Fruit fly (Drosophila melanogaster) whole organism, embryonic: ENCODE results near the gene CG42525.
A peak's percentile ranks its signal among the peaks of the same experiment; 100 is the strongest.

Experiments
- Atf-2 ChIP-seq: fragments of 200-800 bp; sonication (Bioruptor generic); optimal IDR thresholded peaks from 2 replicates; lab custom pipeline; 2016; ENCODE audit warnings: missing biosample characterization, missing genetic modification characterization
- BtbVII ChIP-seq: fragments of 200-800 bp; sonication (Bioruptor generic); optimal IDR thresholded peaks from 3 replicates; lab custom pipeline; 2017; ENCODE audit warnings: missing biosample characterization, mild to moderate bottlenecking, missing genetic modification characterization
- CG10274 ChIP-seq: fragments of 200-800 bp; sonication (Bioruptor generic); optimal IDR thresholded peaks from 3 replicates; lab custom pipeline; 2017; ENCODE audit warnings: missing biosample characterization, mild to moderate bottlenecking, missing genetic modification characterization
- CG10979 ChIP-seq: fragments of 200-800 bp; sonication (Bioruptor generic); optimal IDR thresholded peaks from 2 replicates; lab custom pipeline; 2018; ENCODE audit warnings: missing biosample characterization, mild to moderate bottlenecking, missing genetic modification characterization, moderate library complexity
- CG11085 ChIP-seq: fragments of 200-800 bp; sonication (Bioruptor generic); IDR thresholded peaks from 2 replicates; pipeline ENCODE4 v1.3.6; 2022; ENCODE audit warnings: missing biosample characterization, missing genetic modification characterization
- CG12071 ChIP-seq: fragments of 200-800 bp; sonication (Bioruptor generic); optimal IDR thresholded peaks from 3 replicates; lab custom pipeline; 2018; ENCODE audit warnings: missing biosample characterization, mild to moderate bottlenecking, missing genetic modification characterization
- CG13424 ChIP-seq: fragments of 200-800 bp; sonication (Bioruptor generic); optimal IDR thresholded peaks from 2 replicates; lab custom pipeline; 2019; ENCODE audit warnings: missing biosample characterization, mild to moderate bottlenecking, missing genetic modification characterization, moderate library complexity
- CG14710 ChIP-seq: fragments of 200-800 bp; sonication (Bioruptor generic); optimal IDR thresholded peaks from 3 replicates; lab custom pipeline; 2019; ENCODE audit warnings: missing biosample characterization, mild to moderate bottlenecking, missing genetic modification characterization, moderate library complexity
- CG15073 ChIP-seq: fragments of 200-800 bp; sonication (Bioruptor generic); optimal IDR thresholded peaks from 2 replicates; lab custom pipeline; 2016; ENCODE audit warnings: missing biosample characterization, missing genetic modification characterization
- CG1603 ChIP-seq: fragments of 200-800 bp; sonication (Bioruptor generic); optimal IDR thresholded peaks from 2 replicates; lab custom pipeline; 2019; ENCODE audit warnings: missing biosample characterization, mild to moderate bottlenecking, missing genetic modification characterization, moderate library complexity
- CG17568 ChIP-seq: fragments of 200-800 bp; sonication (Bioruptor generic); optimal IDR thresholded peaks from 2 replicates; lab custom pipeline; 2018; ENCODE audit warnings: missing biosample characterization, mild to moderate bottlenecking, missing genetic modification characterization, moderate library complexity
- CG3847 ChIP-seq: fragments of 200-800 bp; sonication (Bioruptor generic); IDR thresholded peaks from 2 replicates; pipeline ENCODE4 v1.3.6; 2022; ENCODE audit warnings: missing biosample characterization, missing genetic modification characterization
- CG3995 ChIP-seq: fragments of 200-800 bp; sonication (Bioruptor generic); optimal IDR thresholded peaks from 3 replicates; lab custom pipeline; 2016; ENCODE audit warnings: missing biosample characterization, missing genetic modification characterization
- CG6765 ChIP-seq: fragments of 200-800 bp; sonication (Bioruptor generic); optimal IDR thresholded peaks from 3 replicates; lab custom pipeline; 2017; ENCODE audit warnings: missing biosample characterization, mild to moderate bottlenecking, missing genetic modification characterization
- CG7357 ChIP-seq: fragments of 200-800 bp; sonication (Bioruptor generic); IDR thresholded peaks from 3 replicates; pipeline ENCODE4 v1.3.6; 2022; ENCODE audit warnings: missing biosample characterization, missing genetic modification characterization
- CG7556 ChIP-seq: fragments of 200-800 bp; sonication (Bioruptor generic); optimal IDR thresholded peaks from 2 replicates; lab custom pipeline; 2017; ENCODE audit warnings: missing biosample characterization, mild to moderate bottlenecking, missing genetic modification characterization
- CG8765 ChIP-seq: fragments of 200-800 bp; sonication (Bioruptor generic); IDR thresholded peaks from 2 replicates; pipeline ENCODE4 v1.3.6; 2022; ENCODE audit warnings: missing biosample characterization, missing genetic modification characterization
- CTCF ChIP-seq: fragments of 200-800 bp; sonication (Bioruptor generic); optimal IDR thresholded peaks from 2 replicates; lab custom pipeline; 2017; ENCODE audit warnings: missing biosample characterization, mild to moderate bottlenecking, missing genetic modification characterization, moderate library complexity
- CoRest ChIP-seq: fragments of 200-800 bp; sonication (Bioruptor generic); optimal IDR thresholded peaks from 3 replicates; lab custom pipeline; 2018; ENCODE audit warnings: missing biosample characterization, mild to moderate bottlenecking, missing genetic modification characterization, moderate library complexity
- Gug ChIP-seq: fragments of 200-800 bp; sonication (Bioruptor generic); IDR thresholded peaks from 4 replicates; pipeline ENCODE4 v1.3.6; 2022; ENCODE audit warnings: missing biosample characterization, missing genetic modification characterization
- Hmx ChIP-seq: fragments of 200-800 bp; sonication (Bioruptor generic); optimal IDR thresholded peaks from 2 replicates; lab custom pipeline; 2016; ENCODE audit warnings: missing biosample characterization, missing genetic modification characterization
- Mrtf ChIP-seq: fragments of 200-800 bp; sonication (Bioruptor generic); IDR thresholded peaks from 3 replicates; pipeline ENCODE4 v1.3.6; 2022; ENCODE audit warnings: missing biosample characterization, missing genetic modification characterization
- Nf-YA ChIP-seq: fragments of 200-800 bp; sonication (Bioruptor generic); IDR thresholded peaks from 2 replicates; pipeline ENCODE4 v1.3.6; 2022; ENCODE audit warnings: missing biosample characterization, missing genetic modification characterization
- Stat92E ChIP-seq, 3 experiments: fragments of >200 bp in 2 of 3; fragments of 200-800 bp in 1 of 3; sonication (Bioruptor generic) in 1 of 3; optimal IDR thresholded peaks; 2 replicates each; lab custom pipeline; 2017 to 2019; ENCODE audit warnings: missing biosample characterization in 3 of 3, missing genetic modification characterization in 3 of 3, mild to moderate bottlenecking in 1 of 3, moderate library complexity in 1 of 3
- Taf1 ChIP-seq: fragments of 200-800 bp; sonication (Bioruptor generic); IDR thresholded peaks from 2 replicates; pipeline ENCODE4 v1.3.6; 2022; ENCODE audit warnings: missing biosample characterization, missing genetic modification characterization
- Trl ChIP-seq, 3 experiments: fragments of >200 bp in 2 of 3; fragments of 200-800 bp in 1 of 3; sonication (Bioruptor generic) in 1 of 3; optimal IDR thresholded peaks; 2 replicates in 1 of 3; 3 replicates in 2 of 3; lab custom pipeline; 2016 to 2017; ENCODE audit warnings: missing biosample characterization in 1 of 3, missing genetic modification characterization in 1 of 3
- ara ChIP-seq: fragments of 200-800 bp; sonication (Bioruptor generic); IDR thresholded peaks from 2 replicates; pipeline ENCODE4 v1.3.6; 2022; ENCODE audit warnings: missing biosample characterization, missing genetic modification characterization
- cato ChIP-seq: fragments of 200-800 bp; sonication (Bioruptor generic); optimal IDR thresholded peaks from 2 replicates; lab custom pipeline; 2016; ENCODE audit warnings: missing biosample characterization, missing genetic modification characterization, borderline replicate concordance
- chn ChIP-seq: fragments of 200-800 bp; sonication (Bioruptor generic); optimal IDR thresholded peaks from 2 replicates; lab custom pipeline; 2016; ENCODE audit warnings: missing biosample characterization, missing genetic modification characterization
- crp ChIP-seq, 2 experiments: fragments of 200-800 bp; sonication (Bioruptor generic); optimal IDR thresholded peaks; 2 replicates in 1 of 2; 3 replicates in 1 of 2; lab custom pipeline; 2017; ENCODE audit warnings: missing biosample characterization in 2 of 2, missing genetic modification characterization in 2 of 2, mild to moderate bottlenecking in 1 of 2, moderate library complexity in 1 of 2
- dmrt11E ChIP-seq: fragments of 200-800 bp; sonication (Bioruptor generic); optimal IDR thresholded peaks from 3 replicates; lab custom pipeline; 2018; ENCODE audit warnings: missing biosample characterization, mild to moderate bottlenecking, missing genetic modification characterization, moderate library complexity
- dmrt99B ChIP-seq: fragments of 200-800 bp; sonication (Bioruptor generic); optimal IDR thresholded peaks from 2 replicates; lab custom pipeline; 2018; ENCODE audit warnings: missing biosample characterization, mild to moderate bottlenecking, missing genetic modification characterization, moderate library complexity
- dpn ChIP-seq, 2 experiments: fragments of 200-800 bp; sonication (Bioruptor generic); optimal IDR thresholded peaks; 3 replicates each; lab custom pipeline; 2016; ENCODE audit warnings: missing biosample characterization in 2 of 2, missing genetic modification characterization in 2 of 2
- eve ChIP-seq, 2 experiments: fragments of >200 bp; optimal IDR thresholded peaks; 2 replicates each; lab custom pipeline; 2017; ENCODE audit warnings: missing biosample characterization in 2 of 2, missing genetic modification characterization in 2 of 2
- fd64A ChIP-seq: fragments of 200-800 bp; sonication (Bioruptor generic); optimal IDR thresholded peaks from 3 replicates; lab custom pipeline; 2018; ENCODE audit warnings: missing biosample characterization, mild to moderate bottlenecking, missing genetic modification characterization
- grau ChIP-seq: fragments of 200-800 bp; optimal IDR thresholded peaks from 3 replicates; lab custom pipeline; 2019; ENCODE audit warnings: missing biosample characterization, mild to moderate bottlenecking, missing genetic modification characterization, moderate library complexity
- hb ChIP-seq: fragments of 200-800 bp; sonication (Bioruptor generic); IDR thresholded peaks from 3 replicates; pipeline ENCODE4 v1.3.6; 2022; ENCODE audit warnings: missing biosample characterization, missing genetic modification characterization; ENCODE audit not compliant: partially characterized antibody
- jing ChIP-seq: fragments of 200-800 bp; sonication (Bioruptor generic); optimal IDR thresholded peaks from 2 replicates; lab custom pipeline; 2018; ENCODE audit warnings: missing biosample characterization, mild to moderate bottlenecking, missing genetic modification characterization
- mirr ChIP-seq: fragments of 200-800 bp; sonication (Bioruptor generic); optimal IDR thresholded peaks from 3 replicates; lab custom pipeline; 2018; ENCODE audit warnings: missing biosample characterization, mild to moderate bottlenecking, missing genetic modification characterization
- nau ChIP-seq: fragments of 200-800 bp; sonication (Bioruptor generic); optimal IDR thresholded peaks from 3 replicates; lab custom pipeline; 2017; ENCODE audit warnings: missing biosample characterization, mild to moderate bottlenecking, missing genetic modification characterization, missing genetic modification reagents
- pan ChIP-seq, 4 experiments: fragments of >200 bp in 3 of 4; fragments of 200-800 bp in 1 of 4; sonication (Bioruptor generic) in 1 of 4; optimal IDR thresholded peaks in 3 of 4; IDR thresholded peaks in 1 of 4; 2 replicates each; pipeline versions ENCODE4 v1.3.6 to Lab custom; 2017 to 2022; ENCODE audit warnings: missing biosample characterization in 2 of 4, missing genetic modification characterization in 2 of 4, mixed read lengths in 1 of 4
- pnt ChIP-seq: fragments of 200-800 bp; sonication (Bioruptor generic); optimal IDR thresholded peaks from 3 replicates; lab custom pipeline; 2016; ENCODE audit warnings: missing biosample characterization, missing genetic modification characterization
- ranshi ChIP-seq: fragments of 200-800 bp; sonication (Bioruptor generic); IDR thresholded peaks from 2 replicates; pipeline ENCODE4 v1.3.6; 2022; ENCODE audit warnings: missing biosample characterization, missing genetic modification characterization
- scrt ChIP-seq: fragments of 200-800 bp; sonication (Bioruptor generic); optimal IDR thresholded peaks from 2 replicates; lab custom pipeline; 2018; ENCODE audit warnings: missing biosample characterization, mild to moderate bottlenecking, missing genetic modification characterization, moderate library complexity
- sim ChIP-seq: fragments of 200-800 bp; sonication (Bioruptor generic); IDR thresholded peaks from 2 replicates; pipeline ENCODE4 v1.3.6; 2022; ENCODE audit warnings: missing biosample characterization, missing genetic modification characterization
- sob ChIP-seq: fragments of 200-800 bp; sonication (Bioruptor generic); IDR thresholded peaks from 2 replicates; pipeline ENCODE4 v1.3.6; 2022; ENCODE audit warnings: missing biosample characterization, missing genetic modification characterization
- trem ChIP-seq: fragments of 200-800 bp; optimal IDR thresholded peaks from 3 replicates; lab custom pipeline; 2019; ENCODE audit warnings: missing biosample characterization, mild to moderate bottlenecking, missing genetic modification characterization, moderate library complexity
- vvl ChIP-seq: fragments of 200-800 bp; sonication (Bioruptor generic); IDR thresholded peaks from 2 replicates; pipeline ENCODE4 v1.3.6; 2022; ENCODE audit warnings: missing biosample characterization, missing genetic modification characterization

Gene CG42525

DNA sequence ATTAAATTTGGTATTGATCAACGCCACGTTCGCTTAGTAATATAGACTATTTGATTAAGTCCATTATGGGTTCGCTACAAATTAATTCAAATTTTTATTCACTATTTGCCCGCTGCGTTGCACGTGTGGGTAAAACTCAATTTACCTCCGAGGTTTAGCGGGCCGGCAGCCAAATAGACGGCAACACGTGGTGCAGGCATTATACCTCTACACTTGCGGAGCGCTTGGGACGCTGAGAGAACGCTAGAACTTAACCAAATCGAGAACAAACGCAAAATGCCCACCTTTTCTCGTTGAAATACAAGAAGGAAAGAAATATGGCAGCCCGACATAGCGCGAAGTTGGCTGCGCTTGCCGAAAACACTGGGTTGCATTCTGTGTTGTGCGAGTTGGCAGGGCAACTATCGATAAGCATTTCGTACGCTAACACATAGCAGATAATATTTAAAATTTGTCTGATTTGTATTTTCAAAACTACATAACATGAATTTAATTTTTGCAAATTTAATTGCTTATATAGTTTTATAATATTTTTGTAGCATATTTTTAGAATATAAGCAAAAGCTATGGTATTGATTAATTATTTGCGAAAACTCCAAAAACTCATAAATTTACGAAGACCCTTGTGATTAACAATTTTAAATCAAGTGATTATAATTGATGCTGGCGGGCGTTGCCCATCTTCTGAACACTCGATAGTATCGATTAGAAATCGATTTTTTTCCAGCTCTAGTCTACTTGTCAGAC lies 33.3 kb upstream of the CG42525 start, which contains the start of the genes RpL28 and eIF1 (continued):
- TF ChIP-seq CG12071 (GFP tag; lab: Kevin White, UChicago), result peak; percentile 92
- peak; percentile 85 for TF ChIP-seq CG7556 (GFP tag; lab: Kevin White, UChicago)
- TF ChIP-seq CG11085 (GFP tag; lab: Robert Waterston, UW), result peak; percentile 87
- peak; percentile 91 for TF ChIP-seq CG1603
- peak; percentile 71 for TF ChIP-seq CG10979 (tag; lab: Kevin White, UChicago)
- peak; percentile 99 for TF ChIP-seq trem
- TF ChIP-seq CG14710 (tag; lab: Kevin White, UChicago), result peak; percentile 95
- no peak for TF ChIP-seq eve (GFP tag; optimal IDR thresholded peaks at IDR 0.05; lab: Kevin White, UChicago)
- peak; percentile 87 for TF ChIP-seq CG10274 (GFP tag; lab: Kevin White, UChicago)
- TF ChIP-seq scrt (GFP tag; lab: Kevin White, UChicago), result peak; percentile 86
- TF ChIP-seq CG7357 (GFP tag; lab: Robert Waterston, UW), result peak; percentile 64
- TF ChIP-seq CG17568 (GFP tag; lab: Kevin White, UChicago), result no peak
- TF ChIP-seq Trl (optimal IDR thresholded peaks at IDR 0.05; lab: Kevin White, UChicago), result no peak
- peak; percentile 94 for TF ChIP-seq Trl (GFP tag; optimal IDR thresholded peaks at IDR 0.05; lab: Kevin White, UChicago)
- TF ChIP-seq cato, result peak; percentile 86
- peak; percentile 81 for TF ChIP-seq Atf-2
- peak; percentile 83 for TF ChIP-seq grau (tag; lab: Kevin White, UChicago)
- peak in 1 of 2 experiments; percentile 64 for TF ChIP-seq crp (GFP tag; optimal IDR thresholded peaks at IDR 0.05; lab: Kevin White, UChicago)
- peak; percentile 67 for TF ChIP-seq CTCF (GFP tag; lab: Kevin White, UChicago)
- peak; percentile 80; the same call in 2 of the 3 replicates for TF ChIP-seq Mrtf (GFP tag; lab: Robert Waterston, UW)
- TF ChIP-seq dmrt99B (tag; lab: Kevin White, UChicago), result no peak
- TF ChIP-seq nau (GFP tag; lab: Kevin White, UChicago), result peak; percentile 89
- peak; percentile 49 for TF ChIP-seq pnt (GFP tag; lab: Kevin White, UChicago)
- peak; percentile 57 for TF ChIP-seq Gug (GFP tag; lab: Robert Waterston, UW)
- peak; percentile 91 for TF ChIP-seq sob (GFP tag; lab: Robert Waterston, UW)
- TF ChIP-seq hb, result peak; percentile 74; the same call in 1 of the 3 replicates
- peak; percentile 89 for TF ChIP-seq fd64A
- peak; percentile 95 for TF ChIP-seq CG6765 (GFP tag; lab: Kevin White, UChicago)
- peak; percentile 91 for TF ChIP-seq vvl
- peak in 1 of 3 experiments; percentile 1 for TF ChIP-seq Stat92E (GFP tag; optimal IDR thresholded peaks at IDR 0.05; lab: Kevin White, UChicago)
- TF ChIP-seq Nf-YA, result peak; percentile 74
- no peak for TF ChIP-seq jing (GFP tag; lab: Kevin White, UChicago)
- peak; percentile 76 for TF ChIP-seq CG13424 (tag; lab: Kevin White, UChicago)
- TF ChIP-seq BtbVII, result peak; percentile 89
- TF ChIP-seq ara, result peak; percentile 84
- TF ChIP-seq CG8765 (GFP tag; lab: Robert Waterston, UW), result peak; percentile 54
- TF ChIP-seq ranshi, result peak; percentile 87
- peak; percentile 88 for TF ChIP-seq CoRest (tag; lab: Kevin White, UChicago)
- TF ChIP-seq dmrt11E (tag; lab: Kevin White, UChicago), result peak; percentile 87
- TF ChIP-seq mirr (GFP tag; lab: Kevin White, UChicago), result peak; percentile 94
- TF ChIP-seq CG3847 (GFP tag; lab: Robert Waterston, UW), result peak; percentile 89
- peak; percentile 90 for TF ChIP-seq chn (GFP tag; lab: Kevin White, UChicago)
- no peak for TF ChIP-seq CG15073 (GFP tag; lab: Kevin White, UChicago)
- TF ChIP-seq Hmx, result peak; percentile 62
- peak; percentile 87 for TF ChIP-seq CG3995 (GFP tag; lab: Kevin White, UChicago)
- TF ChIP-seq pan (optimal IDR thresholded peaks at IDR 0.05; lab: Kevin White, UChicago), result no peak
- TF ChIP-seq pan (GFP tag; optimal IDR thresholded peaks at IDR 0.05 in 1 of 2, IDR thresholded peaks at IDR 0.05 in 1 of 2), result peak in 1 of 2 experiments; percentile 88
- TF ChIP-seq sim (GFP tag; lab: Robert Waterston, UW), result peak; percentile 85
- TF ChIP-seq dpn (GFP tag; optimal IDR thresholded peaks at IDR 0.05; lab: Kevin White, UChicago), result peak; percentile 83 to 94
- TF ChIP-seq Taf1 (GFP tag; lab: Robert Waterston, UW), result peak; percentile 45; the same call in 1 of the 2 replicates
